Fruit fly (Drosophila melanogaster) whole organism, embryonic: Measurements from ENCODE around the gene RpS28a.

Source experiments
- Awh ChIP-seq: fragments of 200-800 bp; sonication (Bioruptor generic); IDR thresholded peaks from 2 replicates; pipeline ENCODE4, ENCODE4 v1.3.6; 2022; ENCODE audit warnings: missing biosample characterization, missing genetic modification characterization
- Bgb ChIP-seq: fragments of 200-800 bp; sonication (Bioruptor generic); IDR thresholded peaks from 2 replicates; pipeline ENCODE4 v1.3.6; 2022; ENCODE audit warnings: missing biosample characterization, missing genetic modification characterization; ENCODE audit not compliant: partially characterized antibody
- BtbVII ChIP-seq: fragments of 200-800 bp; sonication (Bioruptor generic); optimal IDR thresholded peaks from 3 replicates; lab custom pipeline; 2017; ENCODE audit warnings: missing biosample characterization, mild to moderate bottlenecking, missing genetic modification characterization
- CG1024 ChIP-seq: fragments of 200-800 bp; sonication (Bioruptor generic); IDR thresholded peaks from 2 replicates; pipeline ENCODE4 v1.3.6; 2022; ENCODE audit warnings: missing biosample characterization, missing genetic modification characterization
- CG10321 ChIP-seq: fragments of 200-800 bp; sonication (Bioruptor generic); IDR thresholded peaks from 2 replicates; pipeline ENCODE4 v1.3.6; 2022; ENCODE audit warnings: missing biosample characterization, missing genetic modification characterization
- CG10565 ChIP-seq: fragments of 200-800 bp; sonication (Bioruptor generic); optimal IDR thresholded peaks from 3 replicates; lab custom pipeline; 2016; ENCODE audit warnings: missing biosample characterization, mild to moderate bottlenecking, missing genetic modification characterization
- CG13287 ChIP-seq: fragments of 200-800 bp; sonication (Bioruptor generic); IDR thresholded peaks from 2 replicates; pipeline ENCODE4 v1.3.6; 2022; ENCODE audit warnings: missing biosample characterization, missing genetic modification characterization; ENCODE audit not compliant: partially characterized antibody
- CG14667 ChIP-seq: fragments of 200-800 bp; sonication (Bioruptor generic); IDR thresholded peaks from 2 replicates; pipeline ENCODE4 v1.3.6; 2022; ENCODE audit warnings: missing biosample characterization, missing genetic modification characterization
- CG15269 ChIP-seq: fragments of 200-800 bp; sonication (Bioruptor generic); optimal IDR thresholded peaks from 2 replicates; lab custom pipeline; 2018; ENCODE audit warnings: missing biosample characterization, mild to moderate bottlenecking, missing genetic modification characterization, moderate library complexity
- CG15514 ChIP-seq: fragments of 200-800 bp; sonication (Bioruptor generic); optimal IDR thresholded peaks from 3 replicates; lab custom pipeline; 2017; ENCODE audit warnings: missing biosample characterization, missing genetic modification characterization, mild to moderate bottlenecking, moderate library complexity, missing genetic modification reagents
- CG17359 ChIP-seq: fragments of 200-800 bp; sonication (Bioruptor generic); optimal IDR thresholded peaks from 3 replicates; lab custom pipeline; 2018; ENCODE audit warnings: missing biosample characterization, mild to moderate bottlenecking, missing genetic modification characterization, moderate library complexity
- CG18599 ChIP-seq: fragments of 200-800 bp; sonication (Bioruptor generic); optimal IDR thresholded peaks from 3 replicates; lab custom pipeline; 2017; ENCODE audit warnings: missing biosample characterization, missing genetic modification characterization, mild to moderate bottlenecking, moderate library complexity, missing genetic modification reagents
- CG2120 ChIP-seq: fragments of 200-800 bp; sonication (Bioruptor generic); optimal IDR thresholded peaks from 3 replicates; lab custom pipeline; 2016; ENCODE audit warnings: missing biosample characterization, missing genetic modification characterization
- CG2199 ChIP-seq: fragments of 200-800 bp; sonication (Bioruptor generic); IDR thresholded peaks from 3 replicates; pipeline ENCODE4 v1.3.6; 2022; ENCODE audit warnings: missing biosample characterization, missing genetic modification characterization
- CG30431 ChIP-seq: fragments of 200-800 bp; sonication (Bioruptor generic); optimal IDR thresholded peaks from 2 replicates; lab custom pipeline; 2017; ENCODE audit warnings: missing biosample characterization, missing genetic modification characterization
- CG32772 ChIP-seq: fragments of 200-800 bp; sonication (Bioruptor generic); IDR thresholded peaks from 2 replicates; pipeline ENCODE4 v1.3.6; 2022; ENCODE audit warnings: missing biosample characterization, missing genetic modification characterization
- CG3281 ChIP-seq: fragments of 200-800 bp; sonication (Bioruptor generic); optimal IDR thresholded peaks from 3 replicates; lab custom pipeline; 2017; ENCODE audit warnings: missing biosample characterization, mild to moderate bottlenecking, missing genetic modification characterization
- CG33557 ChIP-seq: fragments of 200-800 bp; sonication (Bioruptor generic); optimal IDR thresholded peaks from 2 replicates; lab custom pipeline; 2019; ENCODE audit warnings: missing biosample characterization, mild to moderate bottlenecking, missing genetic modification characterization, moderate library complexity
- CG4820 ChIP-seq: fragments of 200-800 bp; sonication (Bioruptor generic); optimal IDR thresholded peaks from 3 replicates; lab custom pipeline; 2016; ENCODE audit warnings: missing biosample characterization, missing genetic modification characterization
- CG5953 ChIP-seq: fragments of 200-800 bp; sonication (Bioruptor generic); IDR thresholded peaks from 2 replicates; pipeline ENCODE4 v1.3.6; 2022; ENCODE audit warnings: missing biosample characterization, missing genetic modification characterization
- CG7786 ChIP-seq: fragments of 200-800 bp; sonication (Bioruptor generic); optimal IDR thresholded peaks from 2 replicates; lab custom pipeline; 2016; ENCODE audit warnings: missing biosample characterization, missing genetic modification characterization
- CG9876 ChIP-seq: fragments of 200-800 bp; sonication (Bioruptor generic); optimal IDR thresholded peaks from 2 replicates; lab custom pipeline; 2016; ENCODE audit warnings: missing biosample characterization, missing genetic modification characterization
- CG9932 ChIP-seq: fragments of 200-800 bp; sonication (Bioruptor generic); IDR thresholded peaks from 2 replicates; pipeline ENCODE4 v1.3.6; 2022; ENCODE audit warnings: missing biosample characterization, missing genetic modification characterization
- Drgx ChIP-seq: fragments of 200-800 bp; sonication (Bioruptor generic); IDR thresholded peaks from 2 replicates; pipeline ENCODE4 v1.3.6; 2022; ENCODE audit warnings: missing biosample characterization, missing genetic modification characterization
- Fer2 ChIP-seq: fragments of 200-800 bp; sonication (Bioruptor generic); optimal IDR thresholded peaks from 2 replicates; lab custom pipeline; 2018; ENCODE audit warnings: missing biosample characterization, mild to moderate bottlenecking, missing genetic modification characterization, moderate library complexity
- GATAe ChIP-seq: fragments of 200-800 bp; sonication (Bioruptor generic); conservative IDR thresholded peaks from 2 replicates; pipeline ENCODE4 v1.3.6; 2022; ENCODE audit warnings: missing biosample characterization, missing genetic modification characterization
- Gsc ChIP-seq: fragments of 200-800 bp; sonication (Bioruptor generic); IDR thresholded peaks from 2 replicates; pipeline ENCODE4 v1.3.6; 2022; ENCODE audit warnings: missing biosample characterization, missing genetic modification characterization
- Hsf ChIP-seq: fragments of 200-800 bp; sonication (Bioruptor generic); optimal IDR thresholded peaks from 3 replicates; lab custom pipeline; 2016; ENCODE audit warnings: missing biosample characterization, missing genetic modification characterization
- Kr ChIP-seq: fragments of 200-800 bp; sonication (Bioruptor generic); optimal IDR thresholded peaks from 2 replicates; lab custom pipeline; 2017; ENCODE audit warnings: missing biosample characterization, mild to moderate bottlenecking, missing genetic modification characterization
- Med ChIP-seq: fragments of 200-800 bp; sonication (Bioruptor generic); peaks from one replicate; lab custom pipeline; 2016; ENCODE audit warnings: missing biosample characterization, missing genetic modification characterization, mild to moderate bottlenecking, inconsistent platforms, moderate library complexity
- NFAT ChIP-seq: fragments of 200-800 bp; sonication (Bioruptor generic); IDR thresholded peaks from 2 replicates; pipeline ENCODE4 v1.3.6; 2022; ENCODE audit warnings: missing biosample characterization, missing genetic modification characterization
- Spps ChIP-seq: fragments of 200-800 bp; sonication (Bioruptor generic); optimal IDR thresholded peaks from 2 replicates; lab custom pipeline; 2018; ENCODE audit warnings: missing biosample characterization, mild to moderate bottlenecking, missing genetic modification characterization
- Xrp1 ChIP-seq: fragments of 200-800 bp; sonication (Bioruptor generic); IDR thresholded peaks from 2 replicates; pipeline ENCODE4 v1.3.6; 2022; ENCODE audit warnings: missing biosample characterization, missing genetic modification characterization
- ab ChIP-seq: fragments of 200-800 bp; sonication (Bioruptor generic); optimal IDR thresholded peaks from 2 replicates; lab custom pipeline; 2016; ENCODE audit warnings: missing biosample characterization, missing genetic modification characterization
- al ChIP-seq: fragments of 200-800 bp; sonication (Bioruptor generic); IDR thresholded peaks from 2 replicates; pipeline ENCODE4 v1.3.6; 2022; ENCODE audit warnings: missing biosample characterization, missing genetic modification characterization
- amos ChIP-seq: fragments of 200-800 bp; sonication (Bioruptor generic); IDR thresholded peaks from 2 replicates; pipeline ENCODE4 v1.3.6; 2022; ENCODE audit warnings: missing biosample characterization, missing genetic modification characterization; ENCODE audit not compliant: partially characterized antibody
- btn ChIP-seq: fragments of 200-800 bp; sonication (Bioruptor generic); optimal IDR thresholded peaks from 2 replicates; lab custom pipeline; 2016; ENCODE audit warnings: missing biosample characterization, missing genetic modification characterization
- chm ChIP-seq: fragments of 200-800 bp; sonication (Bioruptor generic); IDR thresholded peaks from 2 replicates; pipeline ENCODE4 v1.3.6; 2022; ENCODE audit warnings: missing biosample characterization, missing genetic modification characterization
- exex ChIP-seq: fragments of 200-800 bp; sonication (Bioruptor generic); optimal IDR thresholded peaks from 4 replicates; lab custom pipeline; 2018; ENCODE audit warnings: missing biosample characterization, mild to moderate bottlenecking, missing genetic modification characterization, moderate library complexity
- fd3F ChIP-seq: fragments of 200-800 bp; sonication (Bioruptor generic); optimal IDR thresholded peaks from 2 replicates; lab custom pipeline; 2018; ENCODE audit warnings: missing biosample characterization, mild to moderate bottlenecking, missing genetic modification characterization, moderate library complexity
- gce ChIP-seq: fragments of 200-800 bp; sonication (Bioruptor generic); IDR thresholded peaks from 3 replicates; pipeline ENCODE4 v1.3.6; 2022; ENCODE audit warnings: missing biosample characterization, missing genetic modification characterization
- grau ChIP-seq: fragments of 200-800 bp; optimal IDR thresholded peaks from 3 replicates; lab custom pipeline; 2019; ENCODE audit warnings: missing biosample characterization, mild to moderate bottlenecking, missing genetic modification characterization, moderate library complexity
- nmo ChIP-seq: fragments of 200-800 bp; sonication (Bioruptor generic); optimal IDR thresholded peaks from 2 replicates; lab custom pipeline; 2018; ENCODE audit warnings: missing biosample characterization, mild to moderate bottlenecking, missing genetic modification characterization, moderate library complexity
- pan ChIP-seq, 4 experiments: fragments of >200 bp in 3 of 4; fragments of 200-800 bp in 1 of 4; sonication (Bioruptor generic) in 1 of 4; optimal IDR thresholded peaks in 3 of 4; IDR thresholded peaks in 1 of 4; 2 replicates each; pipeline versions ENCODE4 v1.3.6 to Lab custom; 2017 to 2022; ENCODE audit warnings: missing biosample characterization in 2 of 4, missing genetic modification characterization in 2 of 4, mixed read lengths in 1 of 4
- pita ChIP-seq: fragments of 200-800 bp; sonication (Bioruptor generic); optimal IDR thresholded peaks from 2 replicates; lab custom pipeline; 2017; ENCODE audit warnings: missing biosample characterization, mild to moderate bottlenecking, missing genetic modification characterization
- salm ChIP-seq: fragments of 200-800 bp; sonication (Bioruptor generic); optimal IDR thresholded peaks from 2 replicates; lab custom pipeline; 2018; ENCODE audit warnings: missing biosample characterization, mild to moderate bottlenecking, missing genetic modification characterization
- sc ChIP-seq, 3 experiments: fragments of >200 bp in 2 of 3; fragments of 200-800 bp in 1 of 3; sonication (Bioruptor generic) in 1 of 3; optimal IDR thresholded peaks; 2 replicates in 2 of 3; 3 replicates in 1 of 3; lab custom pipeline; 2017; ENCODE audit warnings: mild to moderate bottlenecking in 1 of 3, missing biosample characterization in 1 of 3, missing genetic modification characterization in 1 of 3, missing genetic modification reagents in 1 of 3
- sens ChIP-seq: fragments of 200-800 bp; sonication (Bioruptor generic); peaks from one replicate; lab custom pipeline; 2016; ENCODE audit warnings: missing biosample characterization, missing genetic modification characterization
- slp2 ChIP-seq: fragments of 200-800 bp; sonication (Bioruptor generic); optimal IDR thresholded peaks from 2 replicates; lab custom pipeline; 2016; ENCODE audit warnings: missing biosample characterization, missing genetic modification characterization
- stc ChIP-seq: fragments of 200-800 bp; sonication (Bioruptor generic); IDR thresholded peaks from 2 replicates; pipeline ENCODE4 v1.3.6; 2022; ENCODE audit warnings: missing biosample characterization, missing genetic modification characterization
- tio ChIP-seq: fragments of 200-800 bp; sonication (Bioruptor generic); optimal IDR thresholded peaks from 2 replicates; lab custom pipeline; 2017; ENCODE audit warnings: missing biosample characterization, missing genetic modification characterization, inconsistent platforms

RpS28a gene

DNA sequence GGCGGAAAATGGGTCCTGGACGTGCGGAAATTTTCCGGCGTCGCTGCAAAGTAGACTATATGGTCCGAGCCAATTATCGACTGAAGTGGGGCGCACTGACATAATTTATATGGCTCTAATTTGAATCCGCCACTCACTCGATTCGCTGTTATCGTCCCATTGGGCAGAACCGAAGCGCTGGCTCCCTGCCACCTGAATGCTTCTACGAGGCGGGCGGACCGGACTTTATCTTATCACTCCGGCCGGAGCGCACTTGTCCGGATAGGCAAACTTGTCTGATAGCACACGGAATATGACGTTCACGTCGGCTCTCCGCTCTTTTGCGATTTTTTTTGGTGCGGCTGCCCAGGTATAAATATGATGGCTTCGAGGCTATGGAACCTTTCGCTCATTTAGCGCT, 40.1 kb upstream of the RpS28a start (continued):
- TF ChIP-seq pita (no peak), GATAe (GFP tag; lab: Robert Waterston, UW) (peak; percentile 94), Kr (GFP tag; lab: Kevin White, UChicago) (no peak), CG30431 (no peak), Bgb (GFP tag; lab: Robert Waterston, UW) (0 out of 2 replicates have a peak, but pooled peaks have one; percentile 25), CG13287 (GFP tag; lab: Robert Waterston, UW) (no peak), sc (optimal IDR thresholded peaks at IDR 0.05; lab: Kevin White, UChicago) (no peak), sc (GFP tag; optimal IDR thresholded peaks at IDR 0.05; lab: Kevin White, UChicago) (no peak), CG14667 (no peak), CG9932 (GFP tag; lab: Robert Waterston, UW) (no peak), CG7786 (GFP tag; lab: Kevin White, UChicago) (no peak), Drgx (GFP tag; lab: Robert Waterston, UW) (no peak), CG1024 (GFP tag; lab: Robert Waterston, UW) (no peak), chm (no peak), BtbVII (GFP tag; lab: Kevin White, UChicago) (peak; percentile 18), grau (tag; lab: Kevin White, UChicago) (no peak), Med (GFP tag; lab: Kevin White, UChicago) (peak; percentile 30), CG2120 (no peak), CG18599 (peak; percentile 43), CG2199 (GFP tag; lab: Robert Waterston, UW) (no peak), CG3281 (no peak), tio (no peak), stc (no peak), CG15269 (tag; lab: Kevin White, UChicago) (no peak), sens (GFP tag; lab: Kevin White, UChicago) (no peak), al (GFP tag; lab: Robert Waterston, UW) (no peak), fd3F (GFP tag; lab: Kevin White, UChicago) (no peak), btn (no peak), CG32772 (GFP tag; lab: Robert Waterston, UW) (no peak), CG17359 (no peak), slp2 (GFP tag; lab: Kevin White, UChicago) (no peak), ab (GFP tag; lab: Kevin White, UChicago) (no peak), Fer2 (no peak), Gsc (GFP tag; lab: Robert Waterston, UW) (no peak), Awh (GFP tag; lab: Robert Waterston, UW) (no peak), CG33557 (no peak), CG10565 (GFP tag; lab: Kevin White, UChicago) (no peak), salm (tag; lab: Kevin White, UChicago) (no peak), CG15514 (no peak), Hsf (no peak), CG10321 (GFP tag; lab: Robert Waterston, UW) (peak; percentile 20; the same call in 1 of the 2 replicates), NFAT (GFP tag; lab: Robert Waterston, UW) (no peak), exex (tag; lab: Kevin White, UChicago) (peak; percentile 95), Spps (tag; lab: Kevin White, UChicago) (no peak), amos (GFP tag; lab: Robert Waterston, UW) (no peak; the same call in 1 of the 2 replicates), CG4820 (GFP tag; lab: Kevin White, UChicago) (no peak), nmo (GFP tag; lab: Kevin White, UChicago) (no peak), CG9876 (GFP tag; lab: Kevin White, UChicago) (no peak), pan (optimal IDR thresholded peaks at IDR 0.05; lab: Kevin White, UChicago) (no peak), pan (GFP tag; optimal IDR thresholded peaks at IDR 0.05 in 1 of 2, IDR thresholded peaks at IDR 0.05 in 1 of 2) (no peak), Xrp1 (GFP tag; lab: Robert Waterston, UW) (no peak), gce (GFP tag; lab: Robert Waterston, UW) (no peak), CG5953 (GFP tag; lab: Robert Waterston, UW) (peak; percentile 10; the same call in 1 of the 2 replicates)
